Worm (Caenorhabditis elegans): ENCODE results near the gene F15E6.9.

Gene F15E6.9

ce11 chrIV:4301202-4301601 lies 2.3 kb upstream of the F15E6.9 start, which contains the start of gene lgc-22:
TSS of gene lgc-22 (plus strand) at chrIV:4301306.
- TF ChIP-seq tbx-2 (tag; optimal IDR thresholded peaks at IDR 0.05) (no peak), pha-4 (tag; optimal IDR thresholded peaks at IDR 0.05) (no peak), nhr-25 (tag; optimal IDR thresholded peaks at IDR 0.05) (no peak), egl-27 (tag; optimal IDR thresholded peaks at IDR 0.05) (no peak), elt-1 (tag; optimal IDR thresholded peaks at IDR 0.05) (no peak), sea-2 (GFP tag; optimal IDR thresholded peaks at IDR 0.05) (no peak), mml-1 (tag; optimal IDR thresholded peaks at IDR 0.05) (no peak), snpc-4 (tag; optimal IDR thresholded peaks at IDR 0.05) (no peak), R02D3.7 (tag; optimal IDR thresholded peaks at IDR 0.05) (no peak), egl-5 (tag; optimal IDR thresholded peaks at IDR 0.05) (no peak), fos-1 (tag; optimal IDR thresholded peaks at IDR 0.05) (no peak), nfya-1 (tag; optimal IDR thresholded peaks at IDR 0.05; ENCODE audit: insufficient read depth) (no peak)

ce11 chrIV:4299994-4300393 lies 1.1 kb upstream of the F15E6.9 start:
- TF ChIP-seq ceh-82 (tag; optimal IDR thresholded peaks at IDR 0.05) (no peak), nhr-25 (tag; optimal IDR thresholded peaks at IDR 0.05) (peak; percentile 54), nhr-43 (tag; optimal IDR thresholded peaks at IDR 0.05; ENCODE audit: poor library complexity, severe bottlenecking) (peak; percentile 57), nhr-23 (tag; optimal IDR thresholded peaks at IDR 0.05) (peak; percentile 19)

ce11 chrIV:4294552-4294951 lies 4.3 kb downstream of the F15E6.9 start, which contains the start of gene F15E6.3:
TSS of gene F15E6.3 (plus strand) at chrIV:4294895.
- TF ChIP-seq fkh-2 (tag; optimal IDR thresholded peaks at IDR 0.05) (no peak), ceh-28 (tag; optimal IDR thresholded peaks at IDR 0.05) (peak; percentile 32), nhr-43 (tag; optimal IDR thresholded peaks at IDR 0.05; ENCODE audit: poor library complexity, severe bottlenecking) (peak; percentile 76), nhr-25 (tag; optimal IDR thresholded peaks at IDR 0.05) (peak; percentile 60), elt-3 (tag; optimal IDR thresholded peaks at IDR 0.05) (peak in 1 of 3 experiments; percentile 36), nhr-23 (tag; optimal IDR thresholded peaks at IDR 0.05) (peak; percentile 89), daf-12 (tag; optimal IDR thresholded peaks at IDR 0.05) (no peak)

- TF ChIP-seq ztf-11 (tag; optimal IDR thresholded peaks at IDR 0.05) = no peak
- TF ChIP-seq fkh-2 (tag; optimal IDR thresholded peaks at IDR 0.05) = no peak
- TF ChIP-seq mdl-1 (tag; optimal IDR thresholded peaks at IDR 0.05) = no peak
- TF ChIP-seq ceh-28 (tag; optimal IDR thresholded peaks at IDR 0.05) = no peak
- no peak for TF ChIP-seq nhr-23 (tag; optimal IDR thresholded peaks at IDR 0.05)
- TF ChIP-seq skn-1 (tag; optimal IDR thresholded peaks at IDR 0.05) = no peak
- TF ChIP-seq lin-39 (tag; optimal IDR thresholded peaks at IDR 0.05) = no peak
- TF ChIP-seq mml-1 (tag; optimal IDR thresholded peaks at IDR 0.05) = no peak
- TF ChIP-seq unc-39 (tag; optimal IDR thresholded peaks at IDR 0.05) = no peak
- TF ChIP-seq fkh-10 (GFP tag; optimal IDR thresholded peaks at IDR 0.05) = no peak
- TF ChIP-seq nhr-67 (tag; optimal IDR thresholded peaks at IDR 0.05) = no peak
- no peak for TF ChIP-seq nhr-25 (tag; optimal IDR thresholded peaks at IDR 0.05)
- TF ChIP-seq elt-3 (tag; optimal IDR thresholded peaks at IDR 0.05) = no peak
- TF ChIP-seq ceh-16 (tag; optimal IDR thresholded peaks at IDR 0.05) = no peak
- no peak for TF ChIP-seq ZK546.5 (tag; optimal IDR thresholded peaks at IDR 0.05)
- TF ChIP-seq nhr-11 (tag; optimal IDR thresholded peaks at IDR 0.05) = no peak
- no peak for TF ChIP-seq nhr-12 (tag; optimal IDR thresholded peaks at IDR 0.05)
- TF ChIP-seq tbx-2 (tag; optimal IDR thresholded peaks at IDR 0.05) = no peak
These were observed 6.3 kb downstream of the F15E6.9 start, which contains the start of gene F15E6.10 for ce11 chrIV:4292569-4292968. TSS of gene F15E6.10 (plus strand) at chrIV:4292869.

ce11 chrIV:4291174-4291573 lies 7.7 kb downstream of the F15E6.9 start, which contains the start of gene F15E6.4:
TSS of gene F15E6.4 (plus strand) at chrIV:4291474.
- TF ChIP-seq pha-4 (tag; optimal IDR thresholded peaks at IDR 0.05) (no peak), unc-62 (GFP tag; optimal IDR thresholded peaks at IDR 0.05) (no peak), eor-1 (tag; optimal IDR thresholded peaks at IDR 0.05) (no peak), ceh-16 (tag; optimal IDR thresholded peaks at IDR 0.05) (no peak), tbx-2 (tag; optimal IDR thresholded peaks at IDR 0.05) (no peak), nhr-43 (tag; optimal IDR thresholded peaks at IDR 0.05; ENCODE audit: poor library complexity, severe bottlenecking) (no peak), fkh-10 (GFP tag; optimal IDR thresholded peaks at IDR 0.05) (no peak), mml-1 (tag; optimal IDR thresholded peaks at IDR 0.05) (no peak), nhr-23 (tag; optimal IDR thresholded peaks at IDR 0.05) (no peak), skn-1 (tag; optimal IDR thresholded peaks at IDR 0.05) (no peak), jun-1 (tag; optimal IDR thresholded peaks at IDR 0.05) (no peak), ama-1 (optimal IDR thresholded peaks at IDR 0.05) (no peak), daf-12 (tag; optimal IDR thresholded peaks at IDR 0.05) (no peak), aly-2 (tag; optimal IDR thresholded peaks at IDR 0.05) (no peak), nhr-67 (tag; optimal IDR thresholded peaks at IDR 0.05) (no peak), nhr-237 (tag; optimal IDR thresholded peaks at IDR 0.05) (no peak), lin-39 (tag; optimal IDR thresholded peaks at IDR 0.05) (no peak), nhr-25 (tag; optimal IDR thresholded peaks at IDR 0.05) (no peak), mdl-1 (tag; optimal IDR thresholded peaks at IDR 0.05) (no peak)

All from whole organism, L3 larva.